Worm (Caenorhabditis elegans) whole organism, late embryonic: Measurements from ENCODE around the gene ZK105.3.
A peak's percentile ranks its signal among the peaks of the same experiment; 100 is the strongest.

Experiments used
- C08G9.2 ChIP-seq: sonication (generic microtip); optimal IDR thresholded peaks from 2 replicates; lab custom pipeline; 2016; ENCODE audit warnings: mild to moderate bottlenecking, missing genetic modification characterization, moderate library complexity, missing compliant biosample characterization
- C38D4.7 ChIP-seq: fragments of 200-800 bp; sonication (Bioruptor generic); optimal IDR thresholded peaks from 2 replicates; lab custom pipeline; 2018; ENCODE audit warnings: mild to moderate bottlenecking, missing genetic modification characterization, moderate library complexity, missing compliant biosample characterization
- K02D7.2 ChIP-seq: sonication (generic microtip); optimal IDR thresholded peaks from 2 replicates; lab custom pipeline; 2017; ENCODE audit warnings: mild to moderate bottlenecking, missing genetic modification characterization, missing compliant biosample characterization
- T23F11.4 ChIP-seq: fragments of 200-800 bp; sonication (Bioruptor generic); optimal IDR thresholded peaks from 2 replicates; lab custom pipeline; 2018; ENCODE audit warnings: mild to moderate bottlenecking, missing genetic modification characterization, missing compliant biosample characterization
- ama-1 ChIP-seq: fragments of 150-350 bp; optimal IDR thresholded peaks from 2 replicates; lab custom pipeline; 2014
- ceh-14 ChIP-seq: sonication (generic microtip); optimal IDR thresholded peaks from 2 replicates; lab custom pipeline; 2016; ENCODE audit warnings: missing genotype, missing genetic modification characterization, missing compliant biosample characterization
- ceh-18 ChIP-seq: sonication (generic microtip); optimal IDR thresholded peaks from 2 replicates; lab custom pipeline; 2016; ENCODE audit warnings: missing genetic modification characterization, missing compliant biosample characterization
- ceh-22 ChIP-seq: sonication (generic microtip); optimal IDR thresholded peaks from 2 replicates; lab custom pipeline; 2017; ENCODE audit warnings: missing biosample characterization, missing genetic modification characterization
- ceh-24 ChIP-seq: sonication (generic microtip); optimal IDR thresholded peaks from 2 replicates; lab custom pipeline; 2016; ENCODE audit warnings: mild to moderate bottlenecking, missing genetic modification characterization, missing compliant biosample characterization
- ceh-48 ChIP-seq: sonication (generic microtip); optimal IDR thresholded peaks from 2 replicates; lab custom pipeline; 2016; ENCODE audit warnings: missing genetic modification characterization, inconsistent platforms, missing compliant biosample characterization
- ceh-6 ChIP-seq: fragments of 200-800 bp; sonication (Bioruptor generic); optimal IDR thresholded peaks from 2 replicates; lab custom pipeline; 2018; ENCODE audit warnings: mild to moderate bottlenecking, missing genetic modification characterization, missing compliant biosample characterization
- che-1 ChIP-seq: sonication (generic microtip); optimal IDR thresholded peaks from 2 replicates; lab custom pipeline; 2016; ENCODE audit warnings: mild to moderate bottlenecking, missing genetic modification characterization, missing compliant biosample characterization
- dmd-4 ChIP-seq: sonication (generic microtip); optimal IDR thresholded peaks from 2 replicates; lab custom pipeline; 2016; ENCODE audit warnings: borderline replicate concordance, missing genetic modification characterization, missing compliant biosample characterization
- dve-1 ChIP-seq: sonication (generic microtip); optimal IDR thresholded peaks from 2 replicates; lab custom pipeline; 2017; ENCODE audit warnings: antibody characterized with exemption, mild to moderate bottlenecking, missing genetic modification characterization, missing compliant biosample characterization
- elt-2 ChIP-seq: sonication (generic microtip); optimal IDR thresholded peaks from 2 replicates; lab custom pipeline; 2016; ENCODE audit warnings: missing genetic modification reagents, missing genetic modification characterization, missing compliant biosample characterization
- eyg-1 ChIP-seq: sonication (generic microtip); optimal IDR thresholded peaks from 2 replicates; lab custom pipeline; 2016; ENCODE audit warnings: missing genotype, missing genetic modification characterization, missing compliant biosample characterization
- fkh-10 ChIP-seq: fragments of 150-350 bp; optimal IDR thresholded peaks from 2 replicates; lab custom pipeline; 2014; ENCODE audit warnings: missing biosample characterization, missing genetic modification reagents, missing genetic modification characterization
- fkh-6 ChIP-seq: sonication (generic microtip); optimal IDR thresholded peaks from 2 replicates; lab custom pipeline; 2016; ENCODE audit warnings: missing genetic modification characterization, missing compliant biosample characterization
- gmeb-2 ChIP-seq: sonication (generic microtip); optimal IDR thresholded peaks from 2 replicates; lab custom pipeline; 2016; ENCODE audit warnings: missing genetic modification characterization, inconsistent platforms, missing compliant biosample characterization
- hlh-13 ChIP-seq: fragments of 200-800 bp; sonication (Bioruptor generic); optimal IDR thresholded peaks from 2 replicates; lab custom pipeline; 2018; ENCODE audit warnings: mild to moderate bottlenecking, missing genetic modification characterization, missing compliant biosample characterization
- hlh-15 ChIP-seq: sonication (generic microtip); optimal IDR thresholded peaks from 2 replicates; lab custom pipeline; 2016; ENCODE audit warnings: missing genetic modification characterization, missing compliant biosample characterization
- lim-6 ChIP-seq: sonication (generic microtip); optimal IDR thresholded peaks from 2 replicates; lab custom pipeline; 2016; ENCODE audit warnings: missing genetic modification characterization, missing compliant biosample characterization
- madf-2 ChIP-seq: sonication (generic microtip); optimal IDR thresholded peaks from 2 replicates; lab custom pipeline; 2017; ENCODE audit warnings: missing genetic modification characterization, missing compliant biosample characterization
- nfya-1 ChIP-seq: sonication (generic microtip); optimal IDR thresholded peaks from 2 replicates; lab custom pipeline; 2017; ENCODE audit warnings: missing genetic modification characterization, mild to moderate bottlenecking, missing compliant biosample characterization, antibody characterized with exemption, moderate library complexity
- nhr-11 ChIP-seq: fragments of 150-350 bp; optimal IDR thresholded peaks from 2 replicates; lab custom pipeline; 2014; ENCODE audit warnings: missing biosample characterization, missing genetic modification characterization
- npax-4 ChIP-seq: sonication (generic microtip); optimal IDR thresholded peaks from 2 replicates; lab custom pipeline; 2016; ENCODE audit warnings: missing genetic modification characterization, missing compliant biosample characterization
- odd-2 ChIP-seq: sonication (generic microtip); optimal IDR thresholded peaks from 2 replicates; lab custom pipeline; 2017; ENCODE audit warnings: antibody characterized with exemption, mild to moderate bottlenecking, missing genetic modification characterization, missing compliant biosample characterization
- pat-9 ChIP-seq: fragments of 200-800 bp; sonication (Bioruptor generic); optimal IDR thresholded peaks from 2 replicates; lab custom pipeline; 2018; ENCODE audit warnings: mild to moderate bottlenecking, missing genetic modification characterization, moderate library complexity, missing compliant biosample characterization
- pqm-1 ChIP-seq: sonication (generic microtip); optimal IDR thresholded peaks from 2 replicates; lab custom pipeline; 2016; ENCODE audit warnings: missing genetic modification characterization, missing compliant biosample characterization
- ref-2 ChIP-seq: sonication (generic microtip); optimal IDR thresholded peaks from 2 replicates; lab custom pipeline; 2016; ENCODE audit warnings: missing genetic modification characterization, missing compliant biosample characterization
- sox-4 ChIP-seq: sonication (generic microtip); optimal IDR thresholded peaks from 2 replicates; lab custom pipeline; 2017; ENCODE audit warnings: mild to moderate bottlenecking, missing genetic modification characterization, inconsistent platforms, missing compliant biosample characterization
- syd-9 ChIP-seq: sonication (generic microtip); optimal IDR thresholded peaks from 2 replicates; lab custom pipeline; 2016; ENCODE audit warnings: mild to moderate bottlenecking, missing genetic modification characterization, moderate library complexity, missing compliant biosample characterization
- tbx-2 ChIP-seq: sonication (generic microtip); optimal IDR thresholded peaks from 2 replicates; lab custom pipeline; 2016; ENCODE audit warnings: missing genetic modification characterization, missing compliant biosample characterization
- tbx-7 ChIP-seq: sonication (generic microtip); optimal IDR thresholded peaks from 2 replicates; lab custom pipeline; 2016; ENCODE audit warnings: missing genotype, missing genetic modification characterization, missing compliant biosample characterization
- ttx-3 ChIP-seq: sonication (generic microtip); optimal IDR thresholded peaks from 2 replicates; lab custom pipeline; 2016; ENCODE audit warnings: missing genetic modification reagents, missing genetic modification characterization, missing compliant biosample characterization
- unc-3 ChIP-seq, 2 experiments: fragments of 200-800 bp in 1 of 2; sonication (Bioruptor generic) in 1 of 2; sonication (generic microtip) in 1 of 2; conservative IDR thresholded peaks in 1 of 2; optimal IDR thresholded peaks in 1 of 2; 2 replicates each; pipeline versions ENCODE4 v1.3.6 to Lab custom; 2016 to 2022; ENCODE audit warnings: missing compliant biosample characterization in 2 of 2, missing genetic modification characterization in 2 of 2, missing genetic modification reagents in 1 of 2
- unc-55 ChIP-seq: sonication (generic microtip); optimal IDR thresholded peaks from 2 replicates; lab custom pipeline; 2017; ENCODE audit warnings: missing biosample characterization, missing genetic modification reagents, missing genetic modification characterization
- zip-5 ChIP-seq: sonication (generic microtip); optimal IDR thresholded peaks from 2 replicates; lab custom pipeline; 2016; ENCODE audit warnings: missing genetic modification characterization, missing compliant biosample characterization
- ztf-16 ChIP-seq: sonication (generic microtip); optimal IDR thresholded peaks from 2 replicates; lab custom pipeline; 2017; ENCODE audit warnings: missing genetic modification characterization, missing compliant biosample characterization

ZK105.3 gene

DNA sequence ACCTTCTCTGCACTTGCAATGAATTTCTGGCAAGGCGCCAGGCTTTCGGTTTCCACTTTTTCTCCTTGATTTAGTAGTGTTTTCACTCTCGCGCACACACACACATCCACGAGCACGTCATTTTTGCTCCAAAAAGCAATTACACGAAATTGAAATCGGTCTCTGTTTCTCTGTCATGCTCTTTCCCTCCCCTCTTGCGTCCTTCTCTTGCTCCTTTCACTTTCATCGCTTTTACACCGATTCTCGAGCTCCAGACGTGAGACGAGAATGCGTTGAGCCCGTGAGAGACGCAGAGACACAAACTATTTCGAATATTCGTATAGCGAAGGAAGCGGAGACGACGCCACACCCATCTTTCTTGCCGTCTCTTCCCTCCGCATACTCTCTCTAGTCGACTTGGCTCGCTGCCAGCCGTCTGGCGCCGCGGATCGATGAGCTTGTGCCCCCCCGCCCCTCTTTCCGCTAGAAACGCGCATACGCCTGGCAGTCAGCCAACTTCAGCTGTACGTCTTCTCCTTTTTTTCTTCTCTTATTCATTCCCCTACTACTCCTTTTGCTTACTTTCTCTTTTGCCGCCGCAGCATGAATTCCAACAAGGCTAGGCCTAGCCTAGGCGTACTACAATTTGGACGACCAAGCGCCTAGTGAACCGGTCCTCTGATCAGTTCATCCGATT, 31.2 kb downstream of the ZK105.3 start (continued):
- TF ChIP-seq sox-4 (tag; lab: Kevin White, UChicago) = no peak
- no peak for TF ChIP-seq K02D7.2 (tag; lab: Kevin White, UChicago)
- TF ChIP-seq ceh-48 (tag; lab: Kevin White, UChicago) = peak; percentile 63
- peak; percentile 82 for TF ChIP-seq nfya-1 (tag; lab: Kevin White, UChicago)
- TF ChIP-seq unc-55 (GFP tag; lab: Kevin White, UChicago) = peak; percentile 20
- TF ChIP-seq hlh-15 (tag; lab: Kevin White, UChicago) = no peak
- no peak for TF ChIP-seq pqm-1 (tag; lab: Kevin White, UChicago)
- peak; percentile 11 for TF ChIP-seq ref-2 (tag; lab: Kevin White, UChicago)
- peak; percentile 92 for TF ChIP-seq ceh-14
- TF ChIP-seq tbx-2 (tag; lab: Kevin White, UChicago) = peak; percentile 57
- TF ChIP-seq nhr-11 (tag; lab: Kevin White, UChicago) = no peak
- peak; percentile 87 for TF ChIP-seq lim-6
- TF ChIP-seq syd-9 (tag; lab: Kevin White, UChicago) = peak; percentile 58
- TF ChIP-seq eyg-1 (tag; lab: Kevin White, UChicago) = no peak
- no peak for TF ChIP-seq ceh-6
- TF ChIP-seq unc-3 (GFP tag; conservative IDR thresholded peaks at IDR 0.05; lab: Robert Waterston, UW) = no peak
- TF ChIP-seq unc-3 (tag; optimal IDR thresholded peaks at IDR 0.05; lab: Kevin White, UChicago) = peak; percentile 51
- peak; percentile 19 for TF ChIP-seq T23F11.4 (GFP tag; lab: Kevin White, UChicago)
- peak; percentile 97 for TF ChIP-seq ceh-18
- TF ChIP-seq dmd-4 (tag; lab: Kevin White, UChicago) = peak; percentile 17
- TF ChIP-seq fkh-10 (GFP tag; lab: Kevin White, UChicago) = no peak
- TF ChIP-seq hlh-13 (GFP tag; lab: Kevin White, UChicago) = peak; percentile 29
- TF ChIP-seq che-1 = no peak
- TF ChIP-seq ttx-3 (tag; lab: Kevin White, UChicago) = no peak
- TF ChIP-seq, all 69 proteins: peak for 21

- TF ChIP-seq C08G9.2 (tag; lab: Kevin White, UChicago) (no peak), ref-2 (tag; lab: Kevin White, UChicago) (no peak), tbx-2 (tag; lab: Kevin White, UChicago) (no peak), ama-1 (lab: Kevin White, UChicago) (no peak), ztf-16 (tag; lab: Kevin White, UChicago) (no peak), unc-3 (GFP tag; conservative IDR thresholded peaks at IDR 0.05; lab: Robert Waterston, UW) (no peak), unc-3 (tag; optimal IDR thresholded peaks at IDR 0.05; lab: Kevin White, UChicago) (no peak), ceh-22 (tag; lab: Kevin White, UChicago) (no peak), T23F11.4 (GFP tag; lab: Kevin White, UChicago) (no peak), dve-1 (tag; lab: Kevin White, UChicago) (no peak), odd-2 (tag; lab: Kevin White, UChicago) (no peak), eyg-1 (tag; lab: Kevin White, UChicago) (no peak), npax-4 (no peak)
These were observed 31.7 kb downstream of the ZK105.3 start, which contains the start of gene Y97E10C.1 for ce11 chrV:7728679-7729027. TSS of gene Y97E10C.1 (plus strand) at chrV:7728879.

- TF ChIP-seq dve-1 (tag; lab: Kevin White, UChicago) (peak; percentile 15), ceh-24 (no peak), ceh-14 (no peak), C38D4.7 (GFP tag; lab: Kevin White, UChicago) (no peak), nfya-1 (tag; lab: Kevin White, UChicago) (peak; percentile 3), K02D7.2 (tag; lab: Kevin White, UChicago) (peak; percentile 7), fkh-10 (GFP tag; lab: Kevin White, UChicago) (no peak), ceh-18 (no peak), gmeb-2 (tag; lab: Kevin White, UChicago) (no peak), pat-9 (no peak), fkh-6 (tag; lab: Kevin White, UChicago) (no peak), nhr-11 (tag; lab: Kevin White, UChicago) (no peak), madf-2 (tag; lab: Kevin White, UChicago) (no peak), zip-5 (tag; lab: Kevin White, UChicago) (no peak), elt-2 (tag; lab: Kevin White, UChicago) (peak; percentile 5), tbx-7 (no peak), ref-2 (tag; lab: Kevin White, UChicago) (no peak), T23F11.4 (GFP tag; lab: Kevin White, UChicago) (peak; percentile 8)
- TF ChIP-seq, all 69 proteins: peak for 5
These were observed 33.5 kb downstream of the ZK105.3 start for ce11 chrV:7730488-7730887.
